Worm (Caenorhabditis elegans) whole organism, L2 larva: Measurements from ENCODE around the gene egl-44.

Source experiments
- ZK546.5 ChIP-seq: sonication (generic microtip); optimal IDR thresholded peaks from 2 replicates; lab custom pipeline; 2017; ENCODE audit warnings: missing biosample characterization, missing genetic modification characterization
- ama-1 ChIP-seq: fragments of 150-350 bp; optimal IDR thresholded peaks from 2 replicates; lab custom pipeline; 2018; ENCODE audit warnings: inconsistent platforms
- ceh-82 ChIP-seq: fragments of 150-350 bp; optimal IDR thresholded peaks from 2 replicates; lab custom pipeline; 2014; ENCODE audit warnings: missing biosample characterization, missing genetic modification characterization
- lin-39 ChIP-seq: fragments of 150-350 bp; optimal IDR thresholded peaks from 2 replicates; lab custom pipeline; 2014; ENCODE audit warnings: missing biosample characterization, missing genetic modification reagents, missing genetic modification characterization
- snpc-4 ChIP-seq: fragments of 150-350 bp; optimal IDR thresholded peaks from 2 replicates; lab custom pipeline; 2014; ENCODE audit warnings: missing biosample characterization, missing genetic modification characterization
- unc-62 ChIP-seq: fragments of 150-350 bp; optimal IDR thresholded peaks from 2 replicates; lab custom pipeline; 2014; ENCODE audit warnings: missing biosample characterization, missing genetic modification reagents, missing genetic modification characterization

- TF ChIP-seq ceh-82: no peak
- no peak for TF ChIP-seq snpc-4 (tag; lab: Kevin White, UChicago)
- TF ChIP-seq lin-39 (tag; lab: Kevin White, UChicago): no peak
- no peak for TF ChIP-seq unc-62 (GFP tag; lab: Kevin White, UChicago)
- TF ChIP-seq ZK546.5 (tag; lab: Kevin White, UChicago): no peak
- no peak for TF ChIP-seq ama-1
These were observed at the start of gene egl-44 for ce11 chrII:5928502-5928901.
